Fruit fly (Drosophila melanogaster) whole organism, pupa: ENCODE data around the gene PTPMT1.

Experiments used
- CG10348 ChIP-seq: fragments of 200-800 bp; sonication (Bioruptor generic); IDR thresholded peaks from 2 replicates; pipeline ENCODE4 v1.3.6; 2022; ENCODE audit warnings: missing biosample characterization, missing genetic modification characterization
- CG12605 ChIP-seq: fragments of 200-800 bp; sonication (Bioruptor generic); IDR thresholded peaks from 2 replicates; pipeline ENCODE4 v1.3.6; 2022; ENCODE audit warnings: missing biosample characterization, missing genetic modification characterization
- CG13204 ChIP-seq: fragments of 200-800 bp; sonication (Bioruptor generic); optimal IDR thresholded peaks from 2 replicates; lab custom pipeline; 2018; ENCODE audit warnings: missing biosample characterization, mild to moderate bottlenecking, missing genetic modification characterization, moderate library complexity
- CG14655 ChIP-seq: fragments of 200-800 bp; sonication (Bioruptor generic); optimal IDR thresholded peaks from 3 replicates; lab custom pipeline; 2017; ENCODE audit warnings: mild to moderate bottlenecking, missing biosample characterization, missing genetic modification reagents, missing genetic modification characterization
- CG15710 ChIP-seq: fragments of 200-800 bp; sonication (Bioruptor generic); optimal IDR thresholded peaks from 2 replicates; lab custom pipeline; 2018; ENCODE audit warnings: missing biosample characterization, mild to moderate bottlenecking, missing genetic modification characterization, moderate library complexity
- CG17806 ChIP-seq: fragments of 200-800 bp; sonication (Bioruptor generic); optimal IDR thresholded peaks from 2 replicates; lab custom pipeline; 2018; ENCODE audit warnings: missing biosample characterization, mild to moderate bottlenecking, missing genetic modification characterization, moderate library complexity
- CG32121 ChIP-seq: fragments of 200-800 bp; sonication (Bioruptor generic); IDR thresholded peaks from 2 replicates; pipeline ENCODE4 v1.3.6; 2022; ENCODE audit warnings: missing biosample characterization, missing genetic modification characterization
- CG34367 ChIP-seq: fragments of 200-800 bp; sonication (Bioruptor generic); optimal IDR thresholded peaks from 2 replicates; lab custom pipeline; 2018; ENCODE audit warnings: missing biosample characterization, mild to moderate bottlenecking, missing genetic modification characterization
- CG4496 ChIP-seq: fragments of 200-800 bp; sonication (Bioruptor generic); IDR thresholded peaks from 3 replicates; pipeline ENCODE4 v1.3.6; 2022; ENCODE audit warnings: missing biosample characterization, missing genetic modification characterization
- CG8159 ChIP-seq: fragments of 200-800 bp; sonication (Bioruptor generic); optimal IDR thresholded peaks from 3 replicates; lab custom pipeline; 2018; ENCODE audit warnings: missing biosample characterization, mild to moderate bottlenecking, missing genetic modification characterization, moderate library complexity
- CG8301 ChIP-seq: fragments of 200-800 bp; sonication (Bioruptor generic); optimal IDR thresholded peaks from 2 replicates; lab custom pipeline; 2018; ENCODE audit warnings: missing biosample characterization, mild to moderate bottlenecking, missing genetic modification characterization
- CG9948 ChIP-seq: fragments of 200-800 bp; sonication (Bioruptor generic); optimal IDR thresholded peaks from 2 replicates; lab custom pipeline; 2018; ENCODE audit warnings: missing biosample characterization, mild to moderate bottlenecking, missing genetic modification characterization, moderate library complexity
- D1 ChIP-seq: fragments of 200-800 bp; sonication (Bioruptor generic); optimal IDR thresholded peaks from 2 replicates; lab custom pipeline; 2018; ENCODE audit warnings: missing biosample characterization, mild to moderate bottlenecking, missing genetic modification characterization, moderate library complexity
- EcR ChIP-seq: fragments of 200-800 bp; sonication (Bioruptor generic); optimal IDR thresholded peaks from 3 replicates; lab custom pipeline; 2019; ENCODE audit warnings: missing biosample characterization, missing genetic modification characterization, mild to moderate bottlenecking, moderate library complexity, missing genetic modification reagents
- Ets98B ChIP-seq: fragments of 200-800 bp; sonication (Bioruptor generic); IDR thresholded peaks from 2 replicates; pipeline ENCODE4 v1.3.6; 2022; ENCODE audit warnings: missing biosample characterization, missing genetic modification characterization
- Pif1A ChIP-seq: fragments of 200-800 bp; sonication (Bioruptor generic); optimal IDR thresholded peaks from 3 replicates; lab custom pipeline; 2016; ENCODE audit warnings: missing biosample characterization, missing genetic modification characterization
- Pif1B ChIP-seq: fragments of 200-800 bp; sonication (Bioruptor generic); optimal IDR thresholded peaks from 3 replicates; lab custom pipeline; 2016; ENCODE audit warnings: missing biosample characterization, missing genetic modification characterization
- Snoo ChIP-seq: fragments of 200-800 bp; sonication (Bioruptor generic); optimal IDR thresholded peaks from 3 replicates; lab custom pipeline; 2017; ENCODE audit warnings: missing biosample characterization, mild to moderate bottlenecking, missing genetic modification characterization, inconsistent platforms
- fd96Ca ChIP-seq: fragments of 200-800 bp; sonication (Bioruptor generic); IDR thresholded peaks from 3 replicates; pipeline ENCODE4 v1.3.6; 2022; ENCODE audit warnings: missing biosample characterization, missing genetic modification characterization
- gl ChIP-seq: fragments of 200-800 bp; sonication (Bioruptor generic); optimal IDR thresholded peaks from 2 replicates; lab custom pipeline; 2018; ENCODE audit warnings: missing biosample characterization, mild to moderate bottlenecking, missing genetic modification characterization
- rn ChIP-seq: fragments of 200-800 bp; sonication (Bioruptor generic); IDR thresholded peaks from 2 replicates; pipeline ENCODE4 v1.3.6; 2022; ENCODE audit warnings: missing biosample characterization, missing genetic modification characterization

The PTPMT1 gene

dm6 chr3R:23729066-23729465, 29.1 kb upstream of the PTPMT1 start:
- no peak for TF ChIP-seq CG17806
- no peak for TF ChIP-seq CG34367 (tag; lab: Kevin White, UChicago)
- no peak for TF ChIP-seq CG13204 (GFP tag; lab: Kevin White, UChicago)
- TF ChIP-seq D1 (tag; lab: Kevin White, UChicago) = no peak
- no peak for TF ChIP-seq CG4496 (GFP tag; lab: Robert Waterston, UW)
- no peak for TF ChIP-seq gl
- no peak for TF ChIP-seq CG8159 (tag; lab: Kevin White, UChicago)
- TF ChIP-seq CG10348 (GFP tag; lab: Robert Waterston, UW) = no peak
- no peak for TF ChIP-seq Pif1A (GFP tag; lab: Kevin White, UChicago)
- TF ChIP-seq fd96Ca = no peak
- TF ChIP-seq Snoo = no peak
- TF ChIP-seq CG8301 = no peak

- TF ChIP-seq CG10348 (GFP tag; lab: Robert Waterston, UW) (no peak), CG9948 (tag; lab: Kevin White, UChicago) (no peak), CG13204 (GFP tag; lab: Kevin White, UChicago) (peak; percentile 54), EcR (GFP tag; lab: Kevin White, UChicago) (peak; percentile 54), Pif1A (GFP tag; lab: Kevin White, UChicago) (no peak), gl (peak; percentile 38), CG8159 (tag; lab: Kevin White, UChicago) (peak; percentile 21), CG12605 (peak; percentile 62), CG32121 (GFP tag; lab: Robert Waterston, UW) (peak; percentile 57), Snoo (peak; percentile 40), CG4496 (GFP tag; lab: Robert Waterston, UW) (peak; percentile 84), CG34367 (tag; lab: Kevin White, UChicago) (no peak), CG17806 (no peak), rn (GFP tag; lab: Robert Waterston, UW) (no peak), CG14655 (GFP tag; lab: Kevin White, UChicago) (peak; percentile 45), Ets98B (GFP tag; lab: Robert Waterston, UW) (peak; percentile 61), D1 (tag; lab: Kevin White, UChicago) (no peak), CG15710 (peak; percentile 6), Pif1B (GFP tag; lab: Kevin White, UChicago) (no peak), fd96Ca (peak; percentile 51; the same call in 2 of the 3 replicates), CG8301 (peak; percentile 39)
- TF ChIP-seq, all 21 proteins: peak for 13
These were observed 28.3 kb upstream of the PTPMT1 start for dm6 chr3R:23729632-23730471.

- TF ChIP-seq EcR (GFP tag; lab: Kevin White, UChicago) = peak; percentile 18
- TF ChIP-seq CG14655 (GFP tag; lab: Kevin White, UChicago) = no peak
These were observed 27.7 kb upstream of the PTPMT1 start for dm6 chr3R:23730472-23730801.

dm6 chr3R:23732533-23732932, 25.6 kb upstream of the PTPMT1 start:
- no peak for TF ChIP-seq CG12605
- no peak for TF ChIP-seq CG8159 (tag; lab: Kevin White, UChicago)
- no peak for TF ChIP-seq Pif1B (GFP tag; lab: Kevin White, UChicago)
- TF ChIP-seq CG10348 (GFP tag; lab: Robert Waterston, UW) = no peak
- TF ChIP-seq Snoo = no peak
- no peak for TF ChIP-seq CG15710
- no peak for TF ChIP-seq CG4496 (GFP tag; lab: Robert Waterston, UW)
- TF ChIP-seq CG34367 (tag; lab: Kevin White, UChicago) = no peak
- TF ChIP-seq Ets98B (GFP tag; lab: Robert Waterston, UW) = no peak
- no peak for TF ChIP-seq CG9948 (tag; lab: Kevin White, UChicago)
- TF ChIP-seq gl = no peak
- TF ChIP-seq rn (GFP tag; lab: Robert Waterston, UW) = no peak
- no peak for TF ChIP-seq CG17806
- no peak for TF ChIP-seq fd96Ca

- TF ChIP-seq Ets98B (GFP tag; lab: Robert Waterston, UW) (peak; percentile 11; the same call in 1 of the 2 replicates), fd96Ca (no peak)
These were observed 25.1 kb upstream of the PTPMT1 start, which contains the start of the genes Hmgcr and Rpn9 for dm6 chr3R:23732990-23733512. Gene Hmgcr, plus strand, starts transcription at chr3R:23733324. Gene Rpn9, minus strand, starts transcription at chr3R:23733462.

dm6 chr3R:23733771-23734170, 24.4 kb upstream of the PTPMT1 start:
- no peak for TF ChIP-seq Snoo
- TF ChIP-seq CG8301 = no peak
- no peak for TF ChIP-seq Pif1B (GFP tag; lab: Kevin White, UChicago)
- TF ChIP-seq CG32121 (GFP tag; lab: Robert Waterston, UW) = no peak
- TF ChIP-seq EcR (GFP tag; lab: Kevin White, UChicago) = no peak
- no peak for TF ChIP-seq Ets98B (GFP tag; lab: Robert Waterston, UW)
- TF ChIP-seq CG10348 (GFP tag; lab: Robert Waterston, UW) = no peak
- TF ChIP-seq CG9948 (tag; lab: Kevin White, UChicago) = no peak
- no peak for TF ChIP-seq CG13204 (GFP tag; lab: Kevin White, UChicago)
- no peak for TF ChIP-seq rn (GFP tag; lab: Robert Waterston, UW)
- TF ChIP-seq D1 (tag; lab: Kevin White, UChicago) = no peak
- TF ChIP-seq CG8159 (tag; lab: Kevin White, UChicago) = no peak
- TF ChIP-seq CG4496 (GFP tag; lab: Robert Waterston, UW) = no peak
- TF ChIP-seq CG14655 (GFP tag; lab: Kevin White, UChicago) = no peak
- TF ChIP-seq gl = no peak
